Fruit fly (Drosophila melanogaster) S2 (cell line): Measurements from ENCODE around the gene Prim2.

Experiments used
- CG8478 ChIP-seq: fragments of >200 bp; optimal IDR thresholded peaks from 2 replicates; lab custom pipeline; 2018
- CTCF ChIP-seq, 2 experiments: fragments of >200 bp; optimal IDR thresholded peaks; 2 replicates each; lab custom pipeline; 2018

DNA sequence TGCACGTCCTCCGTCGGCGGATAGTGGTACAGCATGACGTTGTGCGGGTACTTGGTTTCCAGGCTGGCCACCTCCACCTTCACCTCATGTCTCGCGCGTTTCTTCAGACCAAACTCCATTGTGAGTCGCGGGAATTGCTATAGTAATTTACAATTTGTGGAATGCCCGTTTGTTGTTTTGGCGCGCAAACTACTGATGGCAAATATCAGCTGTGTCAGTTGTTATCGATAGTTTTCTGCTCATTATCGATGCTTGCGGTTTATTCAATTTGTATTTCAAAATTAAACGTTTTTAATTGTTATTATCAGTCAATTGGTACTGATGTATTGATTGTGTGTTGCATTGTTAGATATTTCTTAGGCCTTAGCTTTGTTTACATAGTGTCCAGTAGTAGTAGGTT, at the start of gene Prim2:
- no peak for TF ChIP-seq CTCF (optimal IDR thresholded peaks at IDR 0.05; lab: Kevin White, UChicago)
- TF ChIP-seq CG8478 (lab: Kevin White, UChicago): no peak
